Fruit fly (Drosophila melanogaster) whole organism, wandering third instar larva: Measurements from ENCODE around the gene sdt.

ENCODE experiments used
- Abd-B ChIP-seq: fragments of >200 bp; optimal IDR thresholded peaks from 2 replicates; lab custom pipeline; 2017; ENCODE audit warnings: missing biosample characterization, missing genetic modification characterization
- CG32264 ChIP-seq: fragments of 200-800 bp; sonication (Bioruptor generic); optimal IDR thresholded peaks from 2 replicates; lab custom pipeline; 2016; ENCODE audit warnings: missing biosample characterization, missing genetic modification characterization
- CG9705 ChIP-seq: fragments of 200-800 bp; sonication (Bioruptor generic); optimal IDR thresholded peaks from 2 replicates; lab custom pipeline; 2018; ENCODE audit warnings: missing biosample characterization, mild to moderate bottlenecking, missing genetic modification characterization
- CrebA ChIP-seq: fragments of 200-800 bp; sonication (Bioruptor generic); optimal IDR thresholded peaks from 2 replicates; lab custom pipeline; 2016; ENCODE audit warnings: missing biosample characterization, mild to moderate bottlenecking, missing genetic modification characterization, borderline replicate concordance
- Dfd ChIP-seq: fragments of >200 bp; optimal IDR thresholded peaks from 2 replicates; lab custom pipeline; 2017; ENCODE audit warnings: missing biosample characterization, missing genetic modification characterization
- Dif ChIP-seq: fragments of 200-275, 200-300 bp; sonication (Bioruptor generic); optimal IDR thresholded peaks from 2 replicates; lab custom pipeline; 2018; ENCODE audit warnings: missing biosample characterization, missing genetic modification characterization; ENCODE audit not compliant: partially characterized antibody
- GATAd ChIP-seq: sonication (Bioruptor generic); optimal IDR thresholded peaks from 2 replicates; lab custom pipeline; 2016; ENCODE audit warnings: missing biosample characterization, missing genetic modification characterization
- HLH106 ChIP-seq: fragments of 200-800 bp; optimal IDR thresholded peaks from 3 replicates; lab custom pipeline; 2019; ENCODE audit warnings: missing biosample characterization, mild to moderate bottlenecking, missing genetic modification characterization, moderate library complexity
- Hnf4 ChIP-seq: fragments of 200-800 bp; sonication (Bioruptor generic); optimal IDR thresholded peaks from 2 replicates; lab custom pipeline; 2016; ENCODE audit warnings: missing biosample characterization, mild to moderate bottlenecking, missing genetic modification characterization
- Hr78 ChIP-seq: fragments of >200 bp; optimal IDR thresholded peaks from 2 replicates; lab custom pipeline; 2017; ENCODE audit warnings: missing biosample characterization, missing genetic modification characterization
- Hr83 ChIP-seq: fragments of 200-300 bp; sonication (Bioruptor generic); optimal IDR thresholded peaks from 2 replicates; lab custom pipeline; 2016; ENCODE audit warnings: missing biosample characterization, mild to moderate bottlenecking, missing genetic modification characterization, moderate library complexity; ENCODE audit not compliant: poor library complexity, severe bottlenecking
- Jra ChIP-seq: sonication (Bioruptor generic); optimal IDR thresholded peaks from 2 replicates; lab custom pipeline; 2016; ENCODE audit warnings: missing biosample characterization, missing genetic modification characterization
- Mio ChIP-seq: sonication (Bioruptor generic); optimal IDR thresholded peaks from 2 replicates; lab custom pipeline; 2016; ENCODE audit warnings: missing biosample characterization, missing genetic modification characterization
- Myc ChIP-seq: fragments of >200 bp; optimal IDR thresholded peaks from 2 replicates; lab custom pipeline; 2017
- N ChIP-seq: fragments of >200 bp; optimal IDR thresholded peaks from 2 replicates; lab custom pipeline; 2018; ENCODE audit warnings: missing biosample characterization, missing external identifiers, missing genetic modification characterization
- OdsH ChIP-seq: fragments of 200-800 bp; sonication (Bioruptor generic); optimal IDR thresholded peaks from 2 replicates; lab custom pipeline; 2016; ENCODE audit warnings: missing biosample characterization, mild to moderate bottlenecking, missing genetic modification characterization
- Rel ChIP-seq, 2 experiments: fragments of 200-800 bp; sonication (Bioruptor generic) in 1 of 2; optimal IDR thresholded peaks; 2 replicates in 1 of 2; 3 replicates in 1 of 2; lab custom pipeline; 2016 to 2019; ENCODE audit warnings: mild to moderate bottlenecking in 2 of 2, missing biosample characterization in 2 of 2, missing genetic modification characterization in 2 of 2, moderate library complexity in 1 of 2
- Sp1 ChIP-seq: fragments of 200-800 bp; sonication (Bioruptor generic); optimal IDR thresholded peaks from 3 replicates; lab custom pipeline; 2019; ENCODE audit warnings: missing biosample characterization, mild to moderate bottlenecking, missing genetic modification characterization, moderate library complexity
- Vsx2 ChIP-seq: fragments of 200-300, 225-300 bp; sonication (Bioruptor generic); optimal IDR thresholded peaks from 2 replicates; lab custom pipeline; 2018; ENCODE audit warnings: missing biosample characterization, missing genetic modification characterization; ENCODE audit not compliant: partially characterized antibody
- br ChIP-seq: fragments of 200-800 bp; sonication (Bioruptor generic); optimal IDR thresholded peaks from 2 replicates; lab custom pipeline; 2016; ENCODE audit warnings: missing biosample characterization, missing genetic modification characterization
- brk ChIP-seq: fragments of 200-800 bp; sonication (Bioruptor generic); optimal IDR thresholded peaks from 2 replicates; lab custom pipeline; 2016; ENCODE audit warnings: missing biosample characterization, mild to moderate bottlenecking, missing genetic modification characterization
- dl ChIP-seq, 2 experiments: fragments of 175-275, 200-275 bp in 1 of 2; fragments of 200-275 bp in 1 of 2; sonication (Bioruptor generic); optimal IDR thresholded peaks; lab custom pipeline; 2018; ENCODE audit warnings: mild to moderate bottlenecking in 2 of 2, missing biosample characterization in 2 of 2, missing genetic modification characterization in 2 of 2, moderate library complexity in 2 of 2; ENCODE audit not compliant: partially characterized antibody in 2 of 2, insufficient read depth in 1 of 2
- dmrt93B ChIP-seq: fragments of 200-800 bp; sonication (Bioruptor generic); optimal IDR thresholded peaks from 2 replicates; lab custom pipeline; 2018; ENCODE audit warnings: missing biosample characterization, mild to moderate bottlenecking, missing genetic modification characterization
- dsf ChIP-seq: sonication (Bioruptor generic); optimal IDR thresholded peaks from 2 replicates; lab custom pipeline; 2016; ENCODE audit warnings: missing biosample characterization, missing genetic modification characterization, borderline replicate concordance
- ey ChIP-seq: fragments of 200-800 bp; sonication (Bioruptor generic); optimal IDR thresholded peaks from 2 replicates; lab custom pipeline; 2016; ENCODE audit warnings: missing biosample characterization, missing genetic modification characterization
- foxo ChIP-seq, 2 experiments: fragments of 200-800 bp; sonication (Bioruptor generic); optimal IDR thresholded peaks; 2 replicates in 1 of 2; 3 replicates in 1 of 2; lab custom pipeline; 2016 to 2017; ENCODE audit warnings: missing biosample characterization in 2 of 2, missing genetic modification characterization in 2 of 2
- fru ChIP-seq: fragments of 200-800 bp; sonication (Bioruptor generic); optimal IDR thresholded peaks from 3 replicates; lab custom pipeline; 2016; ENCODE audit warnings: missing biosample characterization, mild to moderate bottlenecking, missing genetic modification characterization
- h ChIP-seq: fragments of 200-800 bp; sonication (Bioruptor generic); optimal IDR thresholded peaks from 3 replicates; lab custom pipeline; 2016; ENCODE audit warnings: missing biosample characterization, mild to moderate bottlenecking, missing genetic modification characterization
- jim ChIP-seq: fragments of 175-275, 200-325 bp; sonication (Bioruptor generic); optimal IDR thresholded peaks from 2 replicates; lab custom pipeline; 2016; ENCODE audit warnings: missing biosample characterization, mild to moderate bottlenecking, missing genetic modification characterization
- lola ChIP-seq: fragments of >200 bp; optimal IDR thresholded peaks from 2 replicates; lab custom pipeline; 2017; ENCODE audit warnings: missing biosample characterization, missing genetic modification characterization
- pan ChIP-seq: fragments of >200 bp; optimal IDR thresholded peaks from 2 replicates; lab custom pipeline; 2017
- psq ChIP-seq: fragments of 200-800 bp; sonication (Bioruptor generic); optimal IDR thresholded peaks from 3 replicates; lab custom pipeline; 2017; ENCODE audit warnings: missing biosample characterization, mild to moderate bottlenecking, missing genetic modification characterization, moderate library complexity
- rgr ChIP-seq: fragments of 200-800 bp; sonication (Bioruptor generic); optimal IDR thresholded peaks from 3 replicates; lab custom pipeline; 2016; ENCODE audit warnings: missing biosample characterization, mild to moderate bottlenecking, missing genetic modification characterization
- sage ChIP-seq: fragments of 200-800 bp; sonication (Bioruptor generic); optimal IDR thresholded peaks from 2 replicates; lab custom pipeline; 2016; ENCODE audit warnings: missing biosample characterization, mild to moderate bottlenecking, missing genetic modification characterization
- sv ChIP-seq: fragments of 200-800 bp; sonication (Bioruptor generic); optimal IDR thresholded peaks from 3 replicates; lab custom pipeline; 2016; ENCODE audit warnings: missing biosample characterization, missing genetic modification characterization
- tai ChIP-seq: sonication (Bioruptor generic); optimal IDR thresholded peaks from 2 replicates; lab custom pipeline; 2016; ENCODE audit warnings: missing biosample characterization, missing genetic modification characterization
- usp ChIP-seq: fragments of >200 bp; optimal IDR thresholded peaks from 2 replicates; lab custom pipeline; 2017; ENCODE audit warnings: missing biosample characterization, missing genetic modification characterization
- woc ChIP-seq: sonication (Bioruptor generic); optimal IDR thresholded peaks from 2 replicates; lab custom pipeline; 2016; ENCODE audit warnings: missing biosample characterization, mild to moderate bottlenecking, missing genetic modification characterization

Gene sdt

DNA sequence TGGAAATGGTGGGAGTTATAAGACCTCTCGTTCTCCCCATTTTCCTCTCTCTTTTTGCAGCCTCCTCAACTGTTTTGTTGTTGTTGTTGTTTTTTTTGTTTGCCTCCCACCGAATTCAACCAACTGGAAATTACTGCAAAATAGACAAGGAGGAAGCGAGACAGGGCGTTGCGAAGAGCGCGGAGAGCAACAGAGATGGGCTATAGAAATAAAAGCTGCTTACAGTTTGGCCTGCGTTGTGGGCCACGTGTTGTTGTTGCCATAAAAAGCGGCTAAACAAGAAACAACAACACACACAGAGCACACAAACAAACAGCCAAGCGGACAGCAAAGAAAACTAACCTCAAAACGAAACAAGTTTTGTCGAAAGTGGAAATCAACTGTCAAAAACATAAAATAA lies 16.2 kb downstream of the sdt start:
- TF ChIP-seq Myc (lab: Kevin White, UChicago) (no peak), Vsx2 (no peak), sage (GFP tag; lab: Kevin White, UChicago) (no peak), fru (GFP tag; lab: Kevin White, UChicago) (no peak), dl (GFP tag; optimal IDR thresholded peaks at IDR 0.05; lab: Kevin White, UChicago; ENCODE audit: insufficient read depth in 1 of 2, partially characterized antibody in 2 of 2) (no peak), lola (no peak), dmrt93B (no peak), dsf (no peak), rgr (no peak), Hr78 (GFP tag; lab: Kevin White, UChicago) (no peak), Abd-B (GFP tag; lab: Kevin White, UChicago) (no peak), CG9705 (GFP tag; lab: Kevin White, UChicago) (no peak), Jra (GFP tag; lab: Kevin White, UChicago) (no peak), N (GFP tag; lab: Kevin White, UChicago) (no peak), Dif (GFP tag; lab: Kevin White, UChicago) (no peak), pan (lab: Kevin White, UChicago) (no peak), h (GFP tag; lab: Kevin White, UChicago) (no peak)

DNA sequence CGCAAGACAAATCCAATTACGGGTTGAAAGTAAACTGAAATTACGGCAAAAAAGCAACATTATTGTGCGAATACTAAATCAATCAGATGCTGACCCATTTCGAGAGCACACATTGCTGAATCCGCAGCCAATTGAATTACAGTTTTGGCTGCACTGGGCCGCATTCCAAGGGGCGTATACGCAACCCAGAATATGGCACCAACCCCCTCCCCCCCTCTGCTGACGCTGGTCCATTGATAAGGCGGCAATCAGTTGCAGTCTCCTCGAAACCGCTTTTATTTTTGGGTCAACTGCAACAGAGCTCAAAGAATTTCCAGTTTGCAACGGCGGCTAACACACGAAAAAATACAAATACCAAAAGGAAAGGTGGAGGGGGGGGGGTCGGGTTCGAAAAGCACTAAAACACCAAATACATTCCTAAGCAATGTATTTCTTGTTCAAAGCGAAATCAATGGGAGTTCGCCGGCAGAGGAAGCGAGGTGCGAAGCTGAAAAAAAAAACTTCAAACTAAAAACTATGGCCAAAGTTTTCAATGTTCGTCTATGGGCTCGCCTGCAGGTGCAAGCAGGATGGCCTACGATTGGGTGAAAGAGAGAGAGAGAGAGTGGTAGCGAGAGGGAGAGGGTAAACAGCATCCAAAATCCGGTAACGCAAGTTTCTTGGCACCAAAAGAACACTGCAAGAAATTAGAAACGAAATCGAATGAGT lies 17.3 kb downstream of the sdt start:
- TF ChIP-seq foxo (GFP tag; optimal IDR thresholded peaks at IDR 0.05; lab: Kevin White, UChicago) (no peak), GATAd (GFP tag; lab: Kevin White, UChicago) (peak; percentile 72)

DNA sequence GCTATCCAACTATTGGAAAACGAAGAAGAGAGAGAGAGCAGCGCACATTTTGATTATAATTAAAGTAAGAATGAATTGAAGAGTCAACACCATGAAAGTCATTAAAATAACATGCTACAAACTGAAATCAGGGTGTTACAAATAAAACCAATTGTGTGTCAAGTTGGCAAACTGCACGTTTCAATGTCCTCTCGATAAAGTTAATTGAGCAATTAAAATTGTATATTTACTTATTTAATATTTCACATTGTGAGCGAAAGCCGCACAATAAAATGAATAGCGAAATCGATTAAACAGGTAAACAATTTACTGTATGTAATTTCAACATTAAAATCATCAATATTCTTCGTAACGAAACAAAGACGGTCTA lies 17.8 kb downstream of the sdt start:
- no peak for TF ChIP-seq lola
- no peak for TF ChIP-seq Vsx2
- no peak for TF ChIP-seq brk (GFP tag; lab: Kevin White, UChicago)
- TF ChIP-seq sv (GFP tag; lab: Kevin White, UChicago) = no peak
- no peak for TF ChIP-seq ey (GFP tag; lab: Kevin White, UChicago)
- TF ChIP-seq fru (GFP tag; lab: Kevin White, UChicago) = no peak
- peak in 1 of 2 experiments; percentile 19 for TF ChIP-seq foxo (GFP tag; optimal IDR thresholded peaks at IDR 0.05; lab: Kevin White, UChicago)
- peak; percentile 37 for TF ChIP-seq Sp1 (GFP tag; lab: Kevin White, UChicago)
- TF ChIP-seq Rel (GFP tag; optimal IDR thresholded peaks at IDR 0.05; lab: Kevin White, UChicago) = no peak
- no peak for TF ChIP-seq Rel (tag; optimal IDR thresholded peaks at IDR 0.05; lab: Kevin White, UChicago)
- no peak for TF ChIP-seq sage (GFP tag; lab: Kevin White, UChicago)
- no peak for TF ChIP-seq CG32264 (GFP tag; lab: Kevin White, UChicago)
- no peak for TF ChIP-seq dsf
- no peak for TF ChIP-seq N (GFP tag; lab: Kevin White, UChicago)
- no peak for TF ChIP-seq Abd-B (GFP tag; lab: Kevin White, UChicago)
- no peak for TF ChIP-seq tai (GFP tag; lab: Kevin White, UChicago)
- TF ChIP-seq pan (lab: Kevin White, UChicago) = no peak
- no peak for TF ChIP-seq CG9705 (GFP tag; lab: Kevin White, UChicago)
- peak; percentile 10 for TF ChIP-seq dmrt93B
- TF ChIP-seq woc (GFP tag; lab: Kevin White, UChicago) = no peak
- TF ChIP-seq Dif (GFP tag; lab: Kevin White, UChicago) = no peak
- peak; percentile 31 for TF ChIP-seq HLH106 (tag; lab: Kevin White, UChicago)
- TF ChIP-seq CrebA (GFP tag; lab: Kevin White, UChicago) = no peak
- TF ChIP-seq usp (GFP tag; lab: Kevin White, UChicago) = no peak
- no peak for TF ChIP-seq Hnf4 (GFP tag; lab: Kevin White, UChicago)
- TF ChIP-seq Dfd (GFP tag; lab: Kevin White, UChicago) = no peak
- no peak for TF ChIP-seq h (GFP tag; lab: Kevin White, UChicago)
- no peak for TF ChIP-seq br (GFP tag; lab: Kevin White, UChicago)
- no peak for TF ChIP-seq jim (GFP tag; lab: Kevin White, UChicago)
- no peak for TF ChIP-seq rgr
- TF ChIP-seq dl (GFP tag; optimal IDR thresholded peaks at IDR 0.05; lab: Kevin White, UChicago; ENCODE audit: insufficient read depth in 1 of 2, partially characterized antibody in 2 of 2) = no peak
- TF ChIP-seq psq (GFP tag; lab: Kevin White, UChicago) = peak; percentile 7
- TF ChIP-seq Jra (GFP tag; lab: Kevin White, UChicago) = no peak
- no peak for TF ChIP-seq Mio (GFP tag; lab: Kevin White, UChicago)
- no peak for TF ChIP-seq Myc (lab: Kevin White, UChicago)
- TF ChIP-seq OdsH (GFP tag; lab: Kevin White, UChicago) = peak; percentile 9
- no peak for TF ChIP-seq Hr78 (GFP tag; lab: Kevin White, UChicago)
- peak; percentile 15 for TF ChIP-seq GATAd (GFP tag; lab: Kevin White, UChicago)
- TF ChIP-seq Hr83 (GFP tag; lab: Kevin White, UChicago) = no peak
